Worm (Caenorhabditis elegans): ENCODE data around the gene sec-10.

ce11 chrIV:7753108-7753507 lies 29.2 kb downstream of the sec-10 start, which contains the start of gene col-14:
- TF ChIP-seq F52B5.7 (tag; optimal IDR thresholded peaks at IDR 0.05): no peak
- TF ChIP-seq him-1 (tag; optimal IDR thresholded peaks at IDR 0.05): no peak
- TF ChIP-seq snpc-4 (GFP tag; optimal IDR thresholded peaks at IDR 0.05): no peak
- TF ChIP-seq snpc-4 (tag; optimal IDR thresholded peaks at IDR 0.05): no peak
- TF ChIP-seq ama-1 (optimal IDR thresholded peaks at IDR 0.05): no peak
- no peak for TF ChIP-seq ama-1 (GFP tag; optimal IDR thresholded peaks at IDR 0.05)
- TF ChIP-seq sea-2 (GFP tag; IDR thresholded peaks at IDR 0.05): no peak
- TF ChIP-seq hmg-20 (GFP tag; IDR thresholded peaks at IDR 0.05): no peak
- TF ChIP-seq B0336.3 (GFP tag; IDR thresholded peaks at IDR 0.05): no peak

All from whole organism, young adult.